Worm (Caenorhabditis elegans) whole organism, mixed stage, embryonic: Measurements from ENCODE around the gene let-268.

Experiments
- ces-1 ChIP-seq: fragments of 150-350 bp; optimal IDR thresholded peaks from 2 replicates; lab custom pipeline; 2014; ENCODE audit warnings: missing biosample characterization, missing genetic modification reagents, missing genetic modification characterization
- cnd-1 ChIP-seq: fragments of 200-800 bp; sonication (Bioruptor generic); optimal IDR thresholded peaks from 2 replicates; lab custom pipeline; 2018; ENCODE audit warnings: mild to moderate bottlenecking, missing genetic modification characterization, missing compliant biosample characterization
- lsy-2 ChIP-seq: fragments of 150-350 bp; optimal IDR thresholded peaks from 2 replicates; lab custom pipeline; 2014; ENCODE audit warnings: missing biosample characterization, missing genetic modification characterization
- nhr-28 ChIP-seq: fragments of 150-350 bp; optimal IDR thresholded peaks from 2 replicates; lab custom pipeline; 2014; ENCODE audit warnings: missing biosample characterization, missing genetic modification characterization
- pha-4 ChIP-seq: fragments of 150-350 bp; optimal IDR thresholded peaks from 2 replicates; lab custom pipeline; 2018; ENCODE audit warnings: missing biosample characterization, missing genetic modification reagents, missing genetic modification characterization
- sem-2 ChIP-seq: fragments of 200-800 bp; sonication (Bioruptor generic); optimal IDR thresholded peaks from 2 replicates; lab custom pipeline; 2018; ENCODE audit warnings: mild to moderate bottlenecking, missing genetic modification characterization, missing compliant biosample characterization
- unc-39 ChIP-seq: fragments of 150-350 bp; optimal IDR thresholded peaks from 2 replicates; lab custom pipeline; 2014; ENCODE audit warnings: missing biosample characterization, missing genetic modification characterization

DNA sequence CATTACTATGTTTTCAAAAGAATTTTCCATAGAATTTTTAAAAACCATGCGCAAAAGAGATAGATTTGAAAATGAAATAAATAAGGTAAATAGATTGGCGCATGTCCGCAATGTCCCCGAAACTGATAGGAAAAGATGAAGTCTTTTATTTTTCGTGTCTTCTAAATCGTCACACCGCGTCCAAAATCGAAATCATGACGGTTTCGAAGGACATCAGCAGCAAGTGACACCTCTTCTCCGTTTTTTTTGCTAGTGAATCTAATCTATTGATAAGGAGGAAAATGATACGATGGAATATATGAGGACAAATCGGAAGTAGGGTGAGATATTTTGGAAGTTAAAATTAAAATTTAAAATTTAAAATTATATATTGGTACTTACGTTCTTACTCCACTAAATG is 34.2 kb upstream of the let-268 start:
- TF ChIP-seq ces-1 (GFP tag; lab: Kevin White, UChicago) (no peak), pha-4 (tag; lab: Kevin White, UChicago) (no peak), nhr-28 (tag; lab: Kevin White, UChicago) (no peak), lsy-2 (tag; lab: Kevin White, UChicago) (no peak), cnd-1 (tag; lab: Kevin White, UChicago) (no peak), sem-2 (GFP tag; lab: Kevin White, UChicago) (no peak), unc-39 (tag; lab: Kevin White, UChicago) (no peak)
